Worm (Caenorhabditis elegans): ENCODE data around the gene nstp-9.

nstp-9 gene

DNA sequence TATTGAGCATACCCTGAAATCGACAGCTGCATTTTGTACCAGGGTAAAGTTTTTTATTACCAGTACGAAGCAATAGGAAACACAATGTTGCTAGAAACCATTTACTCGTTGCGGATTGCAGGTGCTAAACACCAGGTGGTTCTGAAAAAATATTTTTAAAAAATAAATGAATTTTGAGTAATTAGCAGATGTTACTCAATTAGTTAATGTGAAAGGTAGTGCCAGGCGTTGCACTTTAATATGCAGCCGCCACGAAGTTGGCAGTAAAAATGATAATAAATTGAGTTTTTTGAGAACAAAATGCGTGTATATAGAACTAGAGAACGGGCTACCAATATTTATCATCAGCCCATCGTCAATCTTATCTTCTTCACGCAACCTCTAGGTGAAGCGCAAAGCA is at the start of gene nstp-9:
nstp-9 (minus strand) TSS at position 101 of the 400 bp plus-strand sequence.
- TF ChIP-seq tab-1 (GFP tag; IDR thresholded peaks at IDR 0.05) (no peak), med-1 (GFP tag; optimal IDR thresholded peaks at IDR 0.05; ENCODE audit: insufficient read depth) (no peak), klf-2 (GFP tag; conservative IDR thresholded peaks at IDR 0.05) (no peak), cog-1 (tag; optimal IDR thresholded peaks at IDR 0.05) (no peak), ztf-23 (GFP tag; IDR thresholded peaks at IDR 0.05) (no peak), ref-1 (GFP tag; conservative IDR thresholded peaks at IDR 0.05) (no peak), ztf-29 (GFP tag; IDR thresholded peaks at IDR 0.05) (no peak), T22C8.4 (GFP tag; IDR thresholded peaks at IDR 0.05) (no peak)

DNA sequence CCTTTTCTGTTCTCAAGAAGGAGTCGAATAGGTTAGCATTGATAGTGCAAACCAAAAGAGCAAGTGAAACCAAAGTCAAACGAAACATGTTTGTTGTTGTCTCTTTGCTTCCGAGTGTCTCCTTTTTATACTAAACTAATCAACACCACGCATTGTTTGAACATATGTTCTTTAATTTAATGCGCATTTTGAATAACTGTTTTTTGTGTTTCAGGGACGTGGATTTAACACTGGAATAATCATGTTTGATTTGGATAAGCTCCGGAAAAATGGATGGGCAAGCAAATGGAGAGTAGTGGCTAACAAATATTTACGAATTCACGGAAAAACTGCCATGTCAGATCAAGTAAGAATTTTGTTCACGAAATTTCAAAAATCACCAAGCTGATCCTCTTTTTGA is 48.2 kb upstream of the nstp-9 start, which contains the start of gene K09C8.9:
K09C8.9 (minus strand) TSS at position 101 of the 400 bp plus-strand sequence.
- TF ChIP-seq ref-1 (GFP tag; conservative IDR thresholded peaks at IDR 0.05): no peak
- no peak for TF ChIP-seq T22C8.4 (GFP tag; IDR thresholded peaks at IDR 0.05)
- TF ChIP-seq klf-2 (GFP tag; conservative IDR thresholded peaks at IDR 0.05): no peak
- TF ChIP-seq flt-1 (GFP tag; IDR thresholded peaks at IDR 0.05): no peak
- no peak for TF ChIP-seq ztf-29 (GFP tag; IDR thresholded peaks at IDR 0.05)
- no peak for TF ChIP-seq cog-1 (tag; optimal IDR thresholded peaks at IDR 0.05)
- no peak for TF ChIP-seq tab-1 (GFP tag; IDR thresholded peaks at IDR 0.05)
- no peak for TF ChIP-seq med-1 (GFP tag; optimal IDR thresholded peaks at IDR 0.05; ENCODE audit: insufficient read depth)
- no peak for TF ChIP-seq ztf-23 (GFP tag; IDR thresholded peaks at IDR 0.05)

DNA sequence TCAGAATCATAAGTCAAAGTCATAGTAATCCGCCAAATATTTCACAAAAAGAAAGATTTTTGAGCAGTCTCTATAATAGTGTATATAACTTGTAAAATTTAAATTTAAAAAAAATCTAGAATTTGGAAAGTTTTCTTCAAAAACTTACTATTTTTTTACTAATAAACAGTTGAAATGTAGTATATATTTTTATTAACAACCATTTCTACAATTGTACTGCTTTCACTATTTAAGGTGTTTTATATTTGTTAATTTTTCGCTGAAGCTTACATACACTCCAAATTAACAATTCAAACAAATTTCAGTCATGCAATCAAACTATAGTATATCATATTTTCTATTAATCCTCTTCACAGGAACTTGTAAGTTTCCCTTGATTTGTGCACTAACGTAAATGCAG is 46.7 kb upstream of the nstp-9 start, which contains the start of gene lge-1:
lge-1 (plus strand) TSS at position 301 of the 400 bp plus-strand sequence.
- TF ChIP-seq cog-1 (tag; optimal IDR thresholded peaks at IDR 0.05) (no peak), tab-1 (GFP tag; IDR thresholded peaks at IDR 0.05) (no peak), T22C8.4 (GFP tag; IDR thresholded peaks at IDR 0.05) (no peak), flt-1 (GFP tag; IDR thresholded peaks at IDR 0.05) (no peak), ref-1 (GFP tag; conservative IDR thresholded peaks at IDR 0.05) (no peak), klf-2 (GFP tag; conservative IDR thresholded peaks at IDR 0.05) (no peak), ztf-29 (GFP tag; IDR thresholded peaks at IDR 0.05) (no peak), ztf-23 (GFP tag; IDR thresholded peaks at IDR 0.05) (no peak), med-1 (GFP tag; optimal IDR thresholded peaks at IDR 0.05; ENCODE audit: insufficient read depth) (no peak)

DNA sequence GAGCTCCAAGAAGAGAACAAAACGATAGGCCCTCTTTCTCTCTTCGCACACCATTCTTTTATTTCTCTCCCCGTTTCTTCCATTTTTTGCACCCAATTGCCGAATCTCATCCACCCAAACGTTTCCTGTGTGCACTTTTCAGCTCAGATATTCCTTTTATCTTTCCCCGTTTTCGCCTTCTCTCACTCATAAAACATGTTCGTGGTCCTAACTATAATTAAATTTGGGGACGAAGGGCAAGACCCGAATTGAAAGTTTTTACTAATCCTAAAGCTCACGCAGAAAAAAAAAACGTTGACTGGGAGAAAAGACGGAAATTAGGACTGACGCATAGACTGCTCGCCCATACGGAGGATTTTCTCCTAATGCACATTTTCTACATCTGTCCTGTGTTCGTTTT is 46.0 kb upstream of the nstp-9 start:
- TF ChIP-seq flt-1 (GFP tag; IDR thresholded peaks at IDR 0.05): no peak
- no peak for TF ChIP-seq ztf-23 (GFP tag; IDR thresholded peaks at IDR 0.05)
- TF ChIP-seq ref-1 (GFP tag; conservative IDR thresholded peaks at IDR 0.05): no peak

DNA sequence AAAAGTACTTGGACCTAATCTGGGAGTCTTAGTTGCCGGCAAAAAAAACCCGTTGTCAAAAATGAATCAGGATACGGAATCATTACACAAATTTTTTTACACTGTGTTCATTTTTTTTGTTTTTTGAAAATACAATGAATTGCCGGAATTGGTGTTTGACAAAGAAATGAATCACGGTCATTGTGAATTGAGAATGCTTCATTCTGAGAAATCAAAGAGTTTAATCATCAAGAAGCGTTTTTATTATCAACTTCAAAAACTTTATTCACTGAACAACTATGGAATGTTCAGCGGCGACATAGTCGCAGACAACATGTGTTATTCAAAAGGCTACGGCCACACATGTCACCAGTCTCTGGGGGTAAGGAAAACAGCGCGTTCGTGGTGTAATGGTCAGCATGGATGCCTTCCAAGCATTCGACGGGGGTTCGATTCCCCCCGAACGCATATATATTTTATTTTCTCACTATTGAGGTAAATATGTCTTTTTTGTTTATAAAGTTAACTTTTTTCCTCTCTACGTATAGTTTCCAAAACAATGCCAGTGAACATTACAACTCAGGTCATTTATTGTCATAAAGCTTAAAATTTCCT is 44.0 kb upstream of the nstp-9 start, which contains the start of gene nas-10:
nas-10 (minus strand) TSS at position 51 of the 594 bp plus-strand sequence.
- TF ChIP-seq ztf-23 (GFP tag; IDR thresholded peaks at IDR 0.05): peak; percentile 95
- peak; percentile 95 for TF ChIP-seq flt-1 (GFP tag; IDR thresholded peaks at IDR 0.05)
- peak; percentile 79 for TF ChIP-seq cog-1 (tag; optimal IDR thresholded peaks at IDR 0.05)
- peak; percentile 82 for TF ChIP-seq ztf-29 (GFP tag; IDR thresholded peaks at IDR 0.05)
- TF ChIP-seq med-1 (GFP tag; optimal IDR thresholded peaks at IDR 0.05; ENCODE audit: insufficient read depth): no peak
- TF ChIP-seq tab-1 (GFP tag; IDR thresholded peaks at IDR 0.05): peak; percentile 90
- TF ChIP-seq T22C8.4 (GFP tag; IDR thresholded peaks at IDR 0.05): peak; percentile 90
- TF ChIP-seq klf-2 (GFP tag; conservative IDR thresholded peaks at IDR 0.05): peak; percentile 87
- peak; percentile 75 for TF ChIP-seq ref-1 (GFP tag; conservative IDR thresholded peaks at IDR 0.05)

DNA sequence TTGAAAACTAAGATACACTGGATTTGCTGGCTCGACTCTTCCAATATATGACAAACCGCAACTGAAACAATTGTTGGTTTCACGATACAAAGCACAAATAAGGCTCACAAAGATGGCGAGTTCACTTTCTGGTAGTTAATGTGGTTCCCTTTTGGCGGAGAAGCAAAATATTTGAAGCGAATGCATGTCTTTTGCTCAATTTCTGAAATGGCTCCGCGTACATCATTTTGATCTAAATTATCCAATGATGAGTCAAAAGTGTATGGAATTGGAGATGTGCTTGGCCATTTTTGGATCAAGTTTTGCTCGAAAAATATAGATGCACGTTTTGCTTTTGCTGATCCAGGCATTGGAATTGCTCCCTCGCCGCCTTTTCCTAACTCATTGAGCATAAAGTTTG is 42.2 kb upstream of the nstp-9 start:
- no peak for TF ChIP-seq ztf-29 (GFP tag; IDR thresholded peaks at IDR 0.05)
- TF ChIP-seq klf-2 (GFP tag; conservative IDR thresholded peaks at IDR 0.05): no peak
- TF ChIP-seq tab-1 (GFP tag; IDR thresholded peaks at IDR 0.05): no peak
- TF ChIP-seq T22C8.4 (GFP tag; IDR thresholded peaks at IDR 0.05): no peak
- no peak for TF ChIP-seq cog-1 (tag; optimal IDR thresholded peaks at IDR 0.05)
- no peak for TF ChIP-seq med-1 (GFP tag; optimal IDR thresholded peaks at IDR 0.05; ENCODE audit: insufficient read depth)
- TF ChIP-seq ref-1 (GFP tag; conservative IDR thresholded peaks at IDR 0.05): no peak
- no peak for TF ChIP-seq ztf-23 (GFP tag; IDR thresholded peaks at IDR 0.05)
- no peak for TF ChIP-seq flt-1 (GFP tag; IDR thresholded peaks at IDR 0.05)

DNA sequence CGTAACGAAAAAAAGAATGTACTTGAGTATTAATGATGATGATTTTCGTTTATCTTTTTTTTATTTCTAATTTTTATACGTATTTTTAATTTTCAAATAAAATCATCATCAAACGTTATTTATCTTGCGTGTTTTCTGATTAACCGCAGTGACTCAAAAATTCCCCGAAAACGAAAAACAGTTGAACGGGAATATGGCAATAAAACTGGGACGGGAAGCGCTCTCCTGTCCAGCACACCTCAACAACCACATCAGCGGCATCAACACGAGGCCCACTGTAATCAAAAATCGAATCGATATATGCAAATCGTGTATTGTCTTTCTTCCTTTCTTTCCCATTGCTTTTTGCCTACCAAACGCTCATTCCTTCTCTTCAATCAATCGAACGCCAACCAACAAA is 39.6 kb upstream of the nstp-9 start, which contains the start of gene K09C8.2:
K09C8.2 (plus strand) TSS at position 301 of the 400 bp plus-strand sequence.
- TF ChIP-seq T22C8.4 (GFP tag; IDR thresholded peaks at IDR 0.05) (no peak), med-1 (GFP tag; optimal IDR thresholded peaks at IDR 0.05; ENCODE audit: insufficient read depth) (no peak), ztf-23 (GFP tag; IDR thresholded peaks at IDR 0.05) (no peak), flt-1 (GFP tag; IDR thresholded peaks at IDR 0.05) (no peak), tab-1 (GFP tag; IDR thresholded peaks at IDR 0.05) (no peak), ref-1 (GFP tag; conservative IDR thresholded peaks at IDR 0.05) (no peak)

DNA sequence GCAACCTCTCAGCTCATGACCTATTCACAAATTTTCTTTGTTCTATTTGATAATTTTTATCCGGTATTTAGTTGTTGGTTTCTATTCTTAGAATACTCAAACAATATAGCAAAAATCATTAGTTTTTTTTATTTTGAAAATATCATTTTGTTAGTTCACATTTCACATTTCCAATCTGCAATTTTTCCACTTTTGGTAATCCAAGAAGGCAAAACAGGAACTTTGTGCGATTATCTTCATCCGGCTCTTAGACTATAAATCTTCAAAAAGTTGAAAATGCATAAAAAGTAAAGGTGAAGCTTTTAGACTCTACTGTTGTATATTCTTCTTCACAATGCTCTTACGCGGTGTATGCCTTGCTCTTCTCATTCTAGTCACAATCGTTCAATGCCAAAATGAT is 38.9 kb upstream of the nstp-9 start, which contains the start of gene nlp-19:
nlp-19 (plus strand) TSS at position 301 of the 400 bp plus-strand sequence.
- TF ChIP-seq ztf-29 (GFP tag; IDR thresholded peaks at IDR 0.05): no peak
- TF ChIP-seq klf-2 (GFP tag; conservative IDR thresholded peaks at IDR 0.05): no peak
- TF ChIP-seq med-1 (GFP tag; optimal IDR thresholded peaks at IDR 0.05; ENCODE audit: insufficient read depth): no peak
- TF ChIP-seq T22C8.4 (GFP tag; IDR thresholded peaks at IDR 0.05): no peak
- TF ChIP-seq ref-1 (GFP tag; conservative IDR thresholded peaks at IDR 0.05): no peak
- no peak for TF ChIP-seq cog-1 (tag; optimal IDR thresholded peaks at IDR 0.05)
- TF ChIP-seq tab-1 (GFP tag; IDR thresholded peaks at IDR 0.05): no peak
- TF ChIP-seq ztf-23 (GFP tag; IDR thresholded peaks at IDR 0.05): no peak
- no peak for TF ChIP-seq flt-1 (GFP tag; IDR thresholded peaks at IDR 0.05)

DNA sequence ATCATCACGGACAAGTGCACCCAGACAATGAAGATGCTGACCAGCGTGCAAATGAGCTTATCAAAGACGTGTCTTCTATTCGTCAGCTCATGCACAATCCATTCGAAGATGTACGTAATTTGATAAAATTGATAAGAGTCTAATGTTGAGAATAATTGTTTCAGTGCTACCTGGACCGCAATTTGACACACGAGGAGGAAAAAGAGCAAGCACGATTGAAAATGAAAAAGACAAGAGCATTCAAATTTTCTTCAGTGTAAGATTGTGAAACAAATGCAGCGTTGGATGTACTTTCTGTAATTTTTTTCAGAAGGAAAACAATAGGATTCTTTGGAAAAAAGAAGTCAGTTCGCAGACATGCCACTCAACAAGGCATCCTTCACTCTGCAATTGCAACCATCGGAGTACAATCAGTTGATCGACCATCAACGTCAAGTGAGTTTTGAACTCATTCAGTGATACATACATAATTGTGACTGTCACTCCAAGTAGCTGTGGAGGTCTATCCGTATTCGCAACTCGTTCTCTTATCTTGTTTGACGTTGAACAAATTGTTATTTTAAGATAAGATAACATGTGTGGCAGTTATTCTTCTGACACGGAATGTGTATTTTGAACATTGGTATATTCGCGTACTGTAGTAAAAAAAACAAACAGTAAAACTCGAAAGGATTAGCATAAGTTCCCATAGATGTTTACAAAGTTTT is 37.6 kb upstream of the nstp-9 start:
- TF ChIP-seq T22C8.4 (GFP tag; IDR thresholded peaks at IDR 0.05) (no peak), ref-1 (GFP tag; conservative IDR thresholded peaks at IDR 0.05) (no peak), med-1 (GFP tag; optimal IDR thresholded peaks at IDR 0.05; ENCODE audit: insufficient read depth) (no peak), flt-1 (GFP tag; IDR thresholded peaks at IDR 0.05) (no peak), cog-1 (tag; optimal IDR thresholded peaks at IDR 0.05) (no peak), tab-1 (GFP tag; IDR thresholded peaks at IDR 0.05) (no peak), ztf-23 (GFP tag; IDR thresholded peaks at IDR 0.05) (no peak)

Data from whole organism, midembryonic.